Worm (Caenorhabditis elegans) whole organism, late embryonic: ENCODE data around the gene F35G12.5.

Experiments used
- C08G9.2 ChIP-seq: sonication (generic microtip); optimal IDR thresholded peaks from 2 replicates; lab custom pipeline; 2016; ENCODE audit warnings: mild to moderate bottlenecking, missing genetic modification characterization, moderate library complexity, missing compliant biosample characterization
- C38D4.7 ChIP-seq: fragments of 200-800 bp; sonication (Bioruptor generic); optimal IDR thresholded peaks from 2 replicates; lab custom pipeline; 2018; ENCODE audit warnings: mild to moderate bottlenecking, missing genetic modification characterization, moderate library complexity, missing compliant biosample characterization
- F13H6.1 ChIP-seq: sonication (generic microtip); optimal IDR thresholded peaks from 2 replicates; lab custom pipeline; 2016; ENCODE audit warnings: missing genetic modification characterization, missing compliant biosample characterization
- K02D7.2 ChIP-seq: sonication (generic microtip); optimal IDR thresholded peaks from 2 replicates; lab custom pipeline; 2017; ENCODE audit warnings: mild to moderate bottlenecking, missing genetic modification characterization, missing compliant biosample characterization
- T23F11.4 ChIP-seq: fragments of 200-800 bp; sonication (Bioruptor generic); optimal IDR thresholded peaks from 2 replicates; lab custom pipeline; 2018; ENCODE audit warnings: mild to moderate bottlenecking, missing genetic modification characterization, missing compliant biosample characterization
- Y22D7AL.16 ChIP-seq: sonication (generic microtip); optimal IDR thresholded peaks from 2 replicates; lab custom pipeline; 2016; ENCODE audit warnings: missing genetic modification characterization, missing compliant biosample characterization
- ahr-1 ChIP-seq: sonication (generic microtip); optimal IDR thresholded peaks from 2 replicates; lab custom pipeline; 2016; ENCODE audit warnings: missing genetic modification characterization, missing compliant biosample characterization
- ama-1 ChIP-seq: fragments of 150-350 bp; optimal IDR thresholded peaks from 2 replicates; lab custom pipeline; 2014
- ceh-14 ChIP-seq: sonication (generic microtip); optimal IDR thresholded peaks from 2 replicates; lab custom pipeline; 2016; ENCODE audit warnings: missing genotype, missing genetic modification characterization, missing compliant biosample characterization
- ceh-18 ChIP-seq: sonication (generic microtip); optimal IDR thresholded peaks from 2 replicates; lab custom pipeline; 2016; ENCODE audit warnings: missing genetic modification characterization, missing compliant biosample characterization
- ceh-19 ChIP-seq: fragments of 200-800 bp; sonication (Bioruptor generic); optimal IDR thresholded peaks from 2 replicates; lab custom pipeline; 2018; ENCODE audit warnings: mild to moderate bottlenecking, missing genetic modification characterization, missing compliant biosample characterization
- ceh-2 ChIP-seq: sonication (generic microtip); optimal IDR thresholded peaks from 2 replicates; lab custom pipeline; 2016; ENCODE audit warnings: missing genotype, missing genetic modification characterization, missing compliant biosample characterization
- ceh-24 ChIP-seq: sonication (generic microtip); optimal IDR thresholded peaks from 2 replicates; lab custom pipeline; 2016; ENCODE audit warnings: mild to moderate bottlenecking, missing genetic modification characterization, missing compliant biosample characterization
- ceh-30 ChIP-seq: fragments of 150-350 bp; optimal IDR thresholded peaks from 2 replicates; lab custom pipeline; 2014; ENCODE audit warnings: missing biosample characterization, missing genetic modification characterization
- ceh-31 ChIP-seq: sonication (generic microtip); optimal IDR thresholded peaks from 2 replicates; lab custom pipeline; 2016; ENCODE audit warnings: missing genetic modification characterization, missing compliant biosample characterization
- ceh-34 ChIP-seq: sonication (generic microtip); optimal IDR thresholded peaks from 2 replicates; lab custom pipeline; 2016; ENCODE audit warnings: mild to moderate bottlenecking, missing genetic modification characterization, missing compliant biosample characterization
- ceh-45 ChIP-seq: fragments of 200-800 bp; sonication (Bioruptor generic); IDR thresholded peaks from 2 replicates; pipeline ENCODE4 v1.3.6; 2022; ENCODE audit warnings: missing genetic modification reagents, missing genetic modification characterization, missing compliant biosample characterization
- ceh-6 ChIP-seq: fragments of 200-800 bp; sonication (Bioruptor generic); optimal IDR thresholded peaks from 2 replicates; lab custom pipeline; 2018; ENCODE audit warnings: mild to moderate bottlenecking, missing genetic modification characterization, missing compliant biosample characterization
- ceh-9 ChIP-seq: sonication (generic microtip); optimal IDR thresholded peaks from 2 replicates; lab custom pipeline; 2016; ENCODE audit warnings: mild to moderate bottlenecking, missing genetic modification characterization, inconsistent platforms, missing compliant biosample characterization
- dve-1 ChIP-seq: sonication (generic microtip); optimal IDR thresholded peaks from 2 replicates; lab custom pipeline; 2017; ENCODE audit warnings: antibody characterized with exemption, mild to moderate bottlenecking, missing genetic modification characterization, missing compliant biosample characterization
- ets-4 ChIP-seq: sonication (generic microtip); optimal IDR thresholded peaks from 2 replicates; lab custom pipeline; 2016; ENCODE audit warnings: missing genetic modification characterization, missing compliant biosample characterization
- eyg-1 ChIP-seq: sonication (generic microtip); optimal IDR thresholded peaks from 2 replicates; lab custom pipeline; 2016; ENCODE audit warnings: missing genotype, missing genetic modification characterization, missing compliant biosample characterization
- fax-1 ChIP-seq: sonication (generic microtip); optimal IDR thresholded peaks from 2 replicates; lab custom pipeline; 2016; ENCODE audit warnings: missing genotype, missing genetic modification characterization, missing compliant biosample characterization
- fkh-10 ChIP-seq: fragments of 150-350 bp; optimal IDR thresholded peaks from 2 replicates; lab custom pipeline; 2014; ENCODE audit warnings: missing biosample characterization, missing genetic modification reagents, missing genetic modification characterization
- gmeb-2 ChIP-seq: sonication (generic microtip); optimal IDR thresholded peaks from 2 replicates; lab custom pipeline; 2016; ENCODE audit warnings: missing genetic modification characterization, inconsistent platforms, missing compliant biosample characterization
- hlh-13 ChIP-seq: fragments of 200-800 bp; sonication (Bioruptor generic); optimal IDR thresholded peaks from 2 replicates; lab custom pipeline; 2018; ENCODE audit warnings: mild to moderate bottlenecking, missing genetic modification characterization, missing compliant biosample characterization
- hlh-30 ChIP-seq: sonication (generic microtip); optimal IDR thresholded peaks from 2 replicates; lab custom pipeline; 2017; ENCODE audit warnings: antibody characterized with exemption, missing genetic modification characterization, missing compliant biosample characterization; ENCODE audit not compliant: insufficient read depth
- hlh-6 ChIP-seq: sonication (generic microtip); optimal IDR thresholded peaks from 2 replicates; lab custom pipeline; 2016; ENCODE audit warnings: missing genotype, missing genetic modification characterization, missing compliant biosample characterization
- hlh-8 ChIP-seq: sonication (generic microtip); optimal IDR thresholded peaks from 2 replicates; lab custom pipeline; 2016; ENCODE audit warnings: missing genotype, missing genetic modification characterization, missing compliant biosample characterization
- lim-6 ChIP-seq: sonication (generic microtip); optimal IDR thresholded peaks from 2 replicates; lab custom pipeline; 2016; ENCODE audit warnings: missing genetic modification characterization, missing compliant biosample characterization
- lin-11 ChIP-seq: fragments of 200-800 bp; sonication (Bioruptor generic); optimal IDR thresholded peaks from 2 replicates; lab custom pipeline; 2018; ENCODE audit warnings: mild to moderate bottlenecking, missing genetic modification characterization, missing compliant biosample characterization
- mec-3 ChIP-seq: sonication (generic microtip); optimal IDR thresholded peaks from 2 replicates; lab custom pipeline; 2016; ENCODE audit warnings: borderline replicate concordance, missing genetic modification characterization, missing compliant biosample characterization
- nfya-1 ChIP-seq: sonication (generic microtip); optimal IDR thresholded peaks from 2 replicates; lab custom pipeline; 2017; ENCODE audit warnings: missing genetic modification characterization, mild to moderate bottlenecking, missing compliant biosample characterization, antibody characterized with exemption, moderate library complexity
- npax-4 ChIP-seq: sonication (generic microtip); optimal IDR thresholded peaks from 2 replicates; lab custom pipeline; 2016; ENCODE audit warnings: missing genetic modification characterization, missing compliant biosample characterization
- pag-3 ChIP-seq: sonication (generic microtip); optimal IDR thresholded peaks from 2 replicates; lab custom pipeline; 2016; ENCODE audit warnings: missing compliant biosample characterization, missing genetic modification characterization, borderline replicate concordance
- pat-9 ChIP-seq: fragments of 200-800 bp; sonication (Bioruptor generic); optimal IDR thresholded peaks from 2 replicates; lab custom pipeline; 2018; ENCODE audit warnings: mild to moderate bottlenecking, missing genetic modification characterization, moderate library complexity, missing compliant biosample characterization
- pax-1 ChIP-seq: fragments of 150-350 bp; optimal IDR thresholded peaks from 2 replicates; lab custom pipeline; 2014; ENCODE audit warnings: missing biosample characterization, missing genetic modification characterization
- pha-2 ChIP-seq: sonication (generic microtip); optimal IDR thresholded peaks from 2 replicates; lab custom pipeline; 2017; ENCODE audit warnings: mild to moderate bottlenecking, missing genetic modification characterization, missing compliant biosample characterization
- pha-4 ChIP-seq: fragments of 150-350 bp; optimal IDR thresholded peaks from 2 replicates; lab custom pipeline; 2018; ENCODE audit warnings: missing biosample characterization, missing genetic modification reagents, missing genetic modification characterization
- pqm-1 ChIP-seq: sonication (generic microtip); optimal IDR thresholded peaks from 2 replicates; lab custom pipeline; 2016; ENCODE audit warnings: missing genetic modification characterization, missing compliant biosample characterization
- pros-1 ChIP-seq: fragments of 150-350 bp; optimal IDR thresholded peaks from 2 replicates; lab custom pipeline; 2014; ENCODE audit warnings: missing biosample characterization, missing genetic modification reagents, missing genetic modification characterization
- ref-2 ChIP-seq: sonication (generic microtip); optimal IDR thresholded peaks from 2 replicates; lab custom pipeline; 2016; ENCODE audit warnings: missing genetic modification characterization, missing compliant biosample characterization
- rnt-1 ChIP-seq: sonication (generic microtip); optimal IDR thresholded peaks from 2 replicates; lab custom pipeline; 2016; ENCODE audit warnings: missing genetic modification characterization, missing compliant biosample characterization
- sdc-2 ChIP-seq: sonication (generic microtip); optimal IDR thresholded peaks from 2 replicates; lab custom pipeline; 2016; ENCODE audit warnings: missing genotype, missing genetic modification characterization, missing compliant biosample characterization
- sox-2 ChIP-seq: fragments of 200-800 bp; sonication (Bioruptor generic); IDR thresholded peaks from 2 replicates; pipeline ENCODE4 v1.3.6; 2022; ENCODE audit warnings: missing genetic modification reagents, missing genetic modification characterization, missing compliant biosample characterization
- syd-9 ChIP-seq: sonication (generic microtip); optimal IDR thresholded peaks from 2 replicates; lab custom pipeline; 2016; ENCODE audit warnings: mild to moderate bottlenecking, missing genetic modification characterization, moderate library complexity, missing compliant biosample characterization
- tbx-7 ChIP-seq: sonication (generic microtip); optimal IDR thresholded peaks from 2 replicates; lab custom pipeline; 2016; ENCODE audit warnings: missing genotype, missing genetic modification characterization, missing compliant biosample characterization
- unc-55 ChIP-seq: sonication (generic microtip); optimal IDR thresholded peaks from 2 replicates; lab custom pipeline; 2017; ENCODE audit warnings: missing biosample characterization, missing genetic modification reagents, missing genetic modification characterization
- unc-86 ChIP-seq: sonication (generic microtip); optimal IDR thresholded peaks from 2 replicates; lab custom pipeline; 2016; ENCODE audit warnings: missing genetic modification characterization, missing compliant biosample characterization
- ztf-16 ChIP-seq: sonication (generic microtip); optimal IDR thresholded peaks from 2 replicates; lab custom pipeline; 2017; ENCODE audit warnings: missing genetic modification characterization, missing compliant biosample characterization

The F35G12.5 gene

DNA sequence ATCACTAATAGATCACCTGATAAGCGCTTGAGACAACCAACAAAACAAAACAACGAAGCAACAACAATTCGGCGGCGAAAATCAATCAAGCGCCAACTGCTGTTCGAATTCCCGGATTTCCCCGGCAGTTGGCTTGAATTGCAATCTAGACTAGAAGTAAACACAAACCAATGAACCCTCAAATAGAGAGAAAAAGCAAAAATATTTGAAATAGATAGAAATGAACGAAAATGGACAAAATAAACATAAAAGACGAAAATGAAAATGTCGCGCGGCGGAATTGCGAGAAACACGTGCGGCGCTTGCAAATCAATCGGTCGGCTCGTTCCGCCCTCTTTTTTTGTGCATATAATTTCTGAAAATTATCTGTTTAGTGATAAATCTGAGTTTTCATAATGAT is 15.5 kb upstream of the F35G12.5 start, which contains the start of gene idhg-1 (continued):
- peak; percentile 58 for TF ChIP-seq ceh-9 (tag; lab: Kevin White, UChicago)
- peak; percentile 96 for TF ChIP-seq eyg-1 (tag; lab: Kevin White, UChicago)
- TF ChIP-seq pax-1 (tag; lab: Kevin White, UChicago), result no peak
- peak; percentile 93 for TF ChIP-seq gmeb-2 (tag; lab: Kevin White, UChicago)
- TF ChIP-seq pros-1 (tag; lab: Kevin White, UChicago), result no peak
- peak; percentile 94 for TF ChIP-seq rnt-1 (tag; lab: Kevin White, UChicago)
- peak; percentile 97 for TF ChIP-seq unc-86
- TF ChIP-seq syd-9, result peak; percentile 98
- peak; percentile 94 for TF ChIP-seq npax-4
- peak; percentile 90 for TF ChIP-seq fkh-10 (GFP tag; lab: Kevin White, UChicago)
- TF ChIP-seq ceh-24, result peak; percentile 94
- peak; percentile 96 for TF ChIP-seq pat-9 (tag; lab: Kevin White, UChicago)
- TF ChIP-seq ztf-16 (tag; lab: Kevin White, UChicago), result peak; percentile 95
- TF ChIP-seq ceh-31 (tag; lab: Kevin White, UChicago), result peak; percentile 98
- TF ChIP-seq ceh-6, result peak; percentile 87
- TF ChIP-seq lin-11 (tag; lab: Kevin White, UChicago), result peak; percentile 90
- TF ChIP-seq F13H6.1 (tag; lab: Kevin White, UChicago), result peak; percentile 99
- TF ChIP-seq ceh-34 (tag; lab: Kevin White, UChicago), result peak; percentile 98
- peak; percentile 84 for TF ChIP-seq hlh-13 (GFP tag; lab: Kevin White, UChicago)
- peak; percentile 90 for TF ChIP-seq K02D7.2 (tag; lab: Kevin White, UChicago)
- peak; percentile 96 for TF ChIP-seq nfya-1 (tag; lab: Kevin White, UChicago)
- peak; percentile 90 for TF ChIP-seq ceh-18 (tag; lab: Kevin White, UChicago)
- TF ChIP-seq C38D4.7 (GFP tag; lab: Kevin White, UChicago), result peak; percentile 94
- TF ChIP-seq ama-1 (lab: Kevin White, UChicago), result no peak
- TF ChIP-seq hlh-6 (tag; lab: Kevin White, UChicago), result peak; percentile 98
- TF ChIP-seq T23F11.4, result peak; percentile 92
- TF ChIP-seq pag-3 (tag; lab: Kevin White, UChicago), result peak; percentile 93
- peak; percentile 99 for TF ChIP-seq ceh-14 (tag; lab: Kevin White, UChicago)
- TF ChIP-seq ceh-45, result peak; percentile 85
- TF ChIP-seq Y22D7AL.16 (tag; lab: Kevin White, UChicago), result peak; percentile 91
- TF ChIP-seq unc-55, result no peak
- TF ChIP-seq mec-3 (tag; lab: Kevin White, UChicago), result peak; percentile 91
- TF ChIP-seq ceh-2, result peak; percentile 98
- TF ChIP-seq ref-2, result peak; percentile 99
- TF ChIP-seq sox-2 (GFP tag; lab: Robert Waterston, UW), result peak; percentile 67
- TF ChIP-seq hlh-8 (tag; lab: Kevin White, UChicago), result peak; percentile 98
- TF ChIP-seq ceh-19 (GFP tag; lab: Kevin White, UChicago), result peak; percentile 96
- peak; percentile 89 for TF ChIP-seq ets-4 (tag; lab: Kevin White, UChicago)
- peak; percentile 48 for TF ChIP-seq ceh-30 (tag; lab: Kevin White, UChicago)
- peak; percentile 83 for TF ChIP-seq tbx-7 (tag; lab: Kevin White, UChicago)
- TF ChIP-seq pqm-1 (tag; lab: Kevin White, UChicago), result peak; percentile 85
- TF ChIP-seq lim-6 (tag; lab: Kevin White, UChicago), result peak; percentile 95
- peak; percentile 94 for TF ChIP-seq pha-2
- peak; percentile 68 for TF ChIP-seq hlh-30
- peak; percentile 95 for TF ChIP-seq C08G9.2 (tag; lab: Kevin White, UChicago)
- TF ChIP-seq dve-1, result peak; percentile 37
- TF ChIP-seq ahr-1, result peak; percentile 95
- TF ChIP-seq fax-1 (tag; lab: Kevin White, UChicago), result peak; percentile 97
- peak; percentile 88 for TF ChIP-seq sdc-2 (tag; lab: Kevin White, UChicago)
- no peak for TF ChIP-seq pha-4
